Worm (Caenorhabditis elegans): ENCODE measurements around the gene C35A5.10.

Gene C35A5.10

DNA sequence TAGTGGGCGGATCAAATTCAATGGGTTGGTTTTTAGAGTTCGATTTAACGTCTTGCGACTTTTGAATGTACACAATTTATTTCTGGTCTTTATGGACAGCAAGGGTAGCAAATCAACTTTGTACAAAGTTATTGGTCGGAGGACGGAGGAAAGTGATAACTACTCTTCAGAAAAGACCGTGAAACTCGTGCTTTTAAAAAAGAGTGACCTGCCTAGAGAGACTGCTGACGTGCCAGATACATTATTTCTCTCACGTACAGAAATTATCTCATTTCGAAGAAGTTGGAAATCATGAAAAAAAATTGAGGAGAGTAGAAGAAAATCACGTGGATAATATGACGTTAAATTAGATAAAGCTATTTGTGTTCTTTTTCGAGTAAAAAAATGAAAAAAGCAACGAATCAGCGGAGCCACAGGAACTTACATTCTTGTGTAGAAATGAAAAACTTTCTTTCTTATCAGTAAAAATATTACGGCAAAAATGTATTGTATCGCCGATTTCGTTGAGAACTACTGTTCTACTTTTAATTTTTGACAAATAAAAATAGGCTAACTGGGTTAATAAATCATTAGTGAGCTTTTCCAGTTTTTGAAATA, 32.2 kb downstream of the C35A5.10 start, which contains the start of gene ppm-1.A:
TSS of gene ppm-1.A (minus strand) at position 294 of the 597 bp plus-strand sequence.
- TF ChIP-seq mep-1 (tag; optimal IDR thresholded peaks at IDR 0.05) (no peak), sptf-1 (tag; optimal IDR thresholded peaks at IDR 0.05) (no peak), lin-32 (GFP tag; optimal IDR thresholded peaks at IDR 0.05) (no peak), ceh-83 (GFP tag; optimal IDR thresholded peaks at IDR 0.05) (no peak), lin-13 (tag; optimal IDR thresholded peaks at IDR 0.05) (no peak), nhr-28 (tag; optimal IDR thresholded peaks at IDR 0.05) (no peak), M03D4.4 (tag; optimal IDR thresholded peaks at IDR 0.05) (no peak), ces-1 (GFP tag; optimal IDR thresholded peaks at IDR 0.05) (no peak), nhr-237 (tag; optimal IDR thresholded peaks at IDR 0.05) (no peak), ceh-39 (tag; optimal IDR thresholded peaks at IDR 0.05) (no peak), nhr-12 (tag; optimal IDR thresholded peaks at IDR 0.05) (no peak), lsy-2 (tag; optimal IDR thresholded peaks at IDR 0.05) (no peak), unc-120 (tag; optimal IDR thresholded peaks at IDR 0.05; ENCODE audit: poor library complexity, severe bottlenecking) (no peak), ham-2 (GFP tag; optimal IDR thresholded peaks at IDR 0.05) (no peak)

ce11 chrV:10536808-10537207, 32.8 kb downstream of the C35A5.10 start:
- TF ChIP-seq ceh-43 (GFP tag; optimal IDR thresholded peaks at IDR 0.05), result no peak
- TF ChIP-seq flh-1 (GFP tag; optimal IDR thresholded peaks at IDR 0.05), result no peak
- TF ChIP-seq nhr-2 (tag; optimal IDR thresholded peaks at IDR 0.05), result no peak
- TF ChIP-seq lin-13 (tag; optimal IDR thresholded peaks at IDR 0.05), result peak; percentile 67
- no peak for TF ChIP-seq zip-8 (tag; optimal IDR thresholded peaks at IDR 0.05)
- no peak for TF ChIP-seq mls-2 (tag; optimal IDR thresholded peaks at IDR 0.05)
- peak; percentile 17 for TF ChIP-seq M03D4.4 (tag; optimal IDR thresholded peaks at IDR 0.05)
- TF ChIP-seq ces-1 (GFP tag; optimal IDR thresholded peaks at IDR 0.05), result peak; percentile 93
- peak; percentile 28 for TF ChIP-seq unc-120 (tag; optimal IDR thresholded peaks at IDR 0.05; ENCODE audit: poor library complexity, severe bottlenecking)
- TF ChIP-seq nhr-12 (tag; optimal IDR thresholded peaks at IDR 0.05), result no peak
- peak; percentile 36 for TF ChIP-seq drap-1 (GFP tag; optimal IDR thresholded peaks at IDR 0.05)
- peak; percentile 34 for TF ChIP-seq ham-2 (GFP tag; optimal IDR thresholded peaks at IDR 0.05)
- TF ChIP-seq nhr-237 (tag; optimal IDR thresholded peaks at IDR 0.05), result peak; percentile 42
- TF ChIP-seq hlh-1 (tag; optimal IDR thresholded peaks at IDR 0.05), result peak; percentile 58
- TF ChIP-seq unc-62 (GFP tag; optimal IDR thresholded peaks at IDR 0.05), result peak; percentile 6
- TF ChIP-seq lsy-2 (tag; optimal IDR thresholded peaks at IDR 0.05), result peak; percentile 78
- no peak for TF ChIP-seq snpc-4 (tag; optimal IDR thresholded peaks at IDR 0.05)
- peak; percentile 82 for TF ChIP-seq mep-1 (tag; optimal IDR thresholded peaks at IDR 0.05)
- TF ChIP-seq bed-3 (GFP tag; optimal IDR thresholded peaks at IDR 0.05), result no peak
- TF ChIP-seq sptf-1 (tag; optimal IDR thresholded peaks at IDR 0.05), result peak; percentile 45
- TF ChIP-seq blmp-1 (tag; optimal IDR thresholded peaks at IDR 0.05), result no peak
- no peak for TF ChIP-seq sem-2 (GFP tag; optimal IDR thresholded peaks at IDR 0.05)
- no peak for TF ChIP-seq elt-1 (tag; optimal IDR thresholded peaks at IDR 0.05; ENCODE audit: borderline replicate concordance, insufficient read depth)
- TF ChIP-seq elt-3 (tag; optimal IDR thresholded peaks at IDR 0.05), result no peak
- TF ChIP-seq ceh-83 (GFP tag; optimal IDR thresholded peaks at IDR 0.05), result no peak
- no peak for TF ChIP-seq unc-39 (tag; optimal IDR thresholded peaks at IDR 0.05)
- no peak for TF ChIP-seq cnd-1 (tag; optimal IDR thresholded peaks at IDR 0.05)
- no peak for TF ChIP-seq tbx-8 (GFP tag; optimal IDR thresholded peaks at IDR 0.05)
- no peak for TF ChIP-seq mab-5 (tag; optimal IDR thresholded peaks at IDR 0.05)
- peak; percentile 72 for TF ChIP-seq pha-4 (tag; optimal IDR thresholded peaks at IDR 0.05)
- TF ChIP-seq ztf-11 (tag; optimal IDR thresholded peaks at IDR 0.05), result no peak
- peak; percentile 30 for TF ChIP-seq ceh-39 (tag; optimal IDR thresholded peaks at IDR 0.05)
- no peak for TF ChIP-seq nhr-76 (tag; optimal IDR thresholded peaks at IDR 0.05)
- TF ChIP-seq lin-32 (GFP tag; optimal IDR thresholded peaks at IDR 0.05), result no peak
- TF ChIP-seq nhr-28 (tag; optimal IDR thresholded peaks at IDR 0.05), result no peak

ce11 chrV:10539114-10539513, 35.1 kb downstream of the C35A5.10 start, which contains the start of gene F25D1.8:
Gene F25D1.8 (plus strand): TSS chrV:10539414.
- no peak for TF ChIP-seq bed-3 (GFP tag; optimal IDR thresholded peaks at IDR 0.05)
- no peak for TF ChIP-seq mep-1 (tag; optimal IDR thresholded peaks at IDR 0.05)

Measured in whole organism, mixed stage, embryonic.